Worm (Caenorhabditis elegans): Measurements from ENCODE around the gene pcf-11.

pcf-11 gene

DNA sequence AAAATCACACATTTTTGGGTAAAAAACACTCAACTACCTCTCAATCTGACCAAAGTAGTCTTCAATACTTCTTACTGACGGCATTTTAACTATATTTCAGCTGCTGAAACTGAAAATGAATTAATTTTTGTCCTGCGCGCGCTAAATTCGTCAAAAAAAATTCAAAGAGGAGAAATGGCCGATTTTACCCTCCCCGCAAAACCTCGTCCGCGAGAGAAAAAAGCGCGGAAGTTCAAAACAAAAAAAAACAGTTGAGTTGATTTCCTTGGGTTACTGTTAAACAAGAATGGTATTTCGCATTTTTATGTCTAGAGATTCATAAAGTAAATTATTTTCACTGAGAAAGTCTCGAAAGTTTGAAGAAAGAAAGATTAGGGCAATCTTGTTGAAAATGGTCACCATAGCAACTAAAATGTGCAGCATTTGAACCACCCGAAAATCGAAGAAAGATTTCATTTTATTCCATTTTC lies 37.9 kb upstream of the pcf-11 start, which contains the start of the genes C27F2.10 and wdr-60:
TSS of gene C27F2.10 (minus strand) at position 109 of the 470 bp plus-strand sequence.
TSS of gene wdr-60 (plus strand) at position 420 of the 470 bp plus-strand sequence.
- TF ChIP-seq pax-3 (tag; optimal IDR thresholded peaks at IDR 0.05) (no peak), ztf-11 (tag; optimal IDR thresholded peaks at IDR 0.05) (no peak), lin-35 (GFP tag; optimal IDR thresholded peaks at IDR 0.05) (peak; percentile 84 to 92), lin-14 (GFP tag; optimal IDR thresholded peaks at IDR 0.05) (no peak), efl-1 (optimal IDR thresholded peaks at IDR 0.05) (peak; percentile 58 to 89), efl-1 (GFP tag; optimal IDR thresholded peaks at IDR 0.05 in 1 of 2) (peak; percentile 88 to 98), grh-1 (GFP tag; IDR thresholded peaks at IDR 0.05) (no peak), lir-3 (tag; optimal IDR thresholded peaks at IDR 0.05; ENCODE audit: poor library complexity) (peak; percentile 64), hpl-2 (GFP tag; optimal IDR thresholded peaks at IDR 0.05) (no peak), nhr-85 (tag) (peak; percentile 71), isw-1 (GFP tag; IDR thresholded peaks at IDR 0.05) (0 out of 2 replicates have a peak, but pooled peaks have one; percentile 1), tbx-2 (tag; optimal IDR thresholded peaks at IDR 0.05) (peak; percentile 57), irx-1 (tag; optimal IDR thresholded peaks at IDR 0.05) (no peak), fkh-8 (tag; optimal IDR thresholded peaks at IDR 0.05) (peak; percentile 24), fos-1 (tag; optimal IDR thresholded peaks at IDR 0.05) (no peak), xbp-1 (tag; optimal IDR thresholded peaks at IDR 0.05) (peak; percentile 41), blmp-1 (tag; optimal IDR thresholded peaks at IDR 0.05) (peak; percentile 51), ceh-82 (tag; optimal IDR thresholded peaks at IDR 0.05) (peak in 1 of 3 experiments; percentile 16), sup-37 (GFP tag; optimal IDR thresholded peaks at IDR 0.05) (no peak), lsy-2 (tag; optimal IDR thresholded peaks at IDR 0.05) (peak; percentile 8 to 59), C16A3.4 (tag; optimal IDR thresholded peaks at IDR 0.05) (peak; percentile 10), rnt-1 (tag; optimal IDR thresholded peaks at IDR 0.05) (peak; percentile 88), F16B12.6 (tag; optimal IDR thresholded peaks at IDR 0.05) (no peak), ceh-90 (tag; optimal IDR thresholded peaks at IDR 0.05) (peak; percentile 61), dpl-1 (GFP tag; optimal IDR thresholded peaks at IDR 0.05) (peak; percentile 75 to 89 (median 86)), nhr-71 (tag; optimal IDR thresholded peaks at IDR 0.05) (peak; percentile 56), snpc-4 (tag; optimal IDR thresholded peaks at IDR 0.05) (no peak), ztf-4 (tag; optimal IDR thresholded peaks at IDR 0.05) (no peak), zip-4 (GFP tag; optimal IDR thresholded peaks at IDR 0.05) (no peak), dsc-1 (tag; optimal IDR thresholded peaks at IDR 0.05) (peak; percentile 17), nhr-47 (tag; optimal IDR thresholded peaks at IDR 0.05) (peak; percentile 57), lin-15B (tag; optimal IDR thresholded peaks at IDR 0.05) (peak; percentile 34), snu-23 (GFP tag; optimal IDR thresholded peaks at IDR 0.05) (peak; percentile 10), aha-1 (tag; optimal IDR thresholded peaks at IDR 0.05) (no peak)

DNA sequence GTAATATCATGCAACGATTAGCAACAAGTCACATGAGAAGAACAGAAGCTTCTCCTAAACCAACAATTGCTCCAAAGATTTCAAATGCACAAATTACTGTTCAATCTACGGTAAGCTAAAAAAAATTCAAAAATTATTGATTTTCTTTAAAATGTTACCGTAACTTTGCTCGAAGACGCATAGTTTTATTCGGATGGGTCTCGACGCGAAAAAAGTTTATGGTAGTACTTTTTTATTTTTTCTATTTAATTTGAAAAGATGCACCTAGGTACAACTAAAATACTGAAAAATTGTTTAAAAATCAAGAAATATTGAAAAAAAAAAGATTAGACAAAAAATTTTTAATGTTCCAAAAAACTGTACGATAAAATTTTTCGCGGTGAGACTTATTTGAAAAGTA lies 37.0 kb upstream of the pcf-11 start:
- TF ChIP-seq efl-1 (optimal IDR thresholded peaks at IDR 0.05) (no peak), efl-1 (GFP tag; optimal IDR thresholded peaks at IDR 0.05 in 1 of 2) (peak in 1 of 2 experiments; percentile 43), fkh-10 (GFP tag; optimal IDR thresholded peaks at IDR 0.05) (no peak)

DNA sequence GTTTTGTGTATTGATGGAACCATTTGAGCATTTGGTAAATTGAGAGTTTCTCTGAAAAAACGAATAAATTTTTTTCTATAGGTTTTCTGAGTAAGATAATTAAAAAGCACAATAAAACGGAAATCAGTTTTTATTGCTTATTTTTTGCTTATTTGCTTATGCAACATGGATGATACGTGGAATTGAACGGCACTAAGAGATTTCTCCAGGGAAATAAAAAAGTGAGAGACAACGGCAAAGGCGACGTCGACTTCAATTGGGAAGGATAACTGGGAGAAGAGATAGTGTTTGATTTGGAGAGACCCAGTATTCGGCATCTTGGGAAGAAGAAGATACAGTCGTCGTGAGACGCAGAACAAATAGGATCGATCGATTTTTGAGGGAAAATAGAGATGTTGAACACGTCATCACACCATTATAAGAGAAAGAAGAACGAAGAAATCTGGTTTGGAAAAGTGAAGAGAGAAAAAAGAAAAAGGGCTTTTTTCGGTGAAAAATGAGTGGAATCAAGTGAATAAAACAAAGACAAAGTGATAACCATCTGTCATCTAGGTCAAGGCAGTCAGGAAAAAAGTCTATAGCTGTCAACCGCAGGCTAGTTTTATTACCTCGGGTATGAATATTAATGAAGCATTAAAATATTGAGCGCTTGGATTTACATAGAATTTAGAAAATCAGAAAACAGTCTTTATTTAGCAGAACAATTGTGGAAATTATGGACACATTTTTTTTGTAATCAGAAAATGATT lies 26.4 kb upstream of the pcf-11 start, which contains the start of gene tmem-131:
TSS of gene tmem-131 (minus strand) at position 51 of the 749 bp plus-strand sequence.
- TF ChIP-seq nhr-90 (tag; optimal IDR thresholded peaks at IDR 0.05; ENCODE audit: poor library complexity) (peak; percentile 24), elt-3 (tag; optimal IDR thresholded peaks at IDR 0.05) (peak in 2 of 6 experiments; percentile 67 to 73), ceh-63 (GFP tag; optimal IDR thresholded peaks at IDR 0.05) (no peak), C16A3.4 (tag; optimal IDR thresholded peaks at IDR 0.05) (peak; percentile 35), snu-23 (GFP tag; optimal IDR thresholded peaks at IDR 0.05) (peak; percentile 55), nhr-85 (tag) (peak; percentile 93), skn-1 (tag; optimal IDR thresholded peaks at IDR 0.05) (no peak), aha-1 (tag; optimal IDR thresholded peaks at IDR 0.05) (no peak), dsc-1 (tag; optimal IDR thresholded peaks at IDR 0.05) (no peak), hpl-2 (GFP tag; optimal IDR thresholded peaks at IDR 0.05) (no peak), nhr-237 (tag; optimal IDR thresholded peaks at IDR 0.05) (no peak), pqm-1 (tag; optimal IDR thresholded peaks at IDR 0.05) (no peak), egl-27 (tag; optimal IDR thresholded peaks at IDR 0.05) (no peak), dpl-1 (GFP tag; optimal IDR thresholded peaks at IDR 0.05) (peak in 2 of 3 experiments; percentile 27 to 34), nhr-84 (tag; optimal IDR thresholded peaks at IDR 0.05) (no peak), ceh-82 (tag; optimal IDR thresholded peaks at IDR 0.05) (no peak), nhr-20 (tag; optimal IDR thresholded peaks at IDR 0.05) (peak; percentile 44), irx-1 (tag; optimal IDR thresholded peaks at IDR 0.05) (peak; percentile 11), snpc-4 (tag; optimal IDR thresholded peaks at IDR 0.05) (no peak), lin-15B (tag; optimal IDR thresholded peaks at IDR 0.05) (no peak), pag-3 (tag; optimal IDR thresholded peaks at IDR 0.05; ENCODE audit: borderline replicate concordance, insufficient read depth) (no peak), tbx-2 (tag; optimal IDR thresholded peaks at IDR 0.05) (peak; percentile 4), hlh-4 (tag; optimal IDR thresholded peaks at IDR 0.05) (no peak), blmp-1 (tag; optimal IDR thresholded peaks at IDR 0.05) (peak; percentile 94)

Data from whole organism, L1 larva.